Fruit fly (Drosophila melanogaster) whole organism, embryonic: Measurements from ENCODE around the gene CG5910.
A peak's percentile ranks its signal among the peaks of the same experiment; 100 is the strongest.

Source experiments
- Atf6 ChIP-seq: fragments of 200-800 bp; sonication (Bioruptor generic); IDR thresholded peaks from 2 replicates; pipeline ENCODE4 v1.3.6; 2022; ENCODE audit warnings: missing biosample characterization, missing genetic modification characterization
- B-H2 ChIP-seq: fragments of 200-800 bp; sonication (Bioruptor generic); optimal IDR thresholded peaks from 2 replicates; lab custom pipeline; 2018; ENCODE audit warnings: missing biosample characterization, mild to moderate bottlenecking, missing genetic modification characterization
- Bdp1 ChIP-seq: fragments of 200-800 bp; sonication (Bioruptor generic); optimal IDR thresholded peaks from 3 replicates; lab custom pipeline; 2016; ENCODE audit warnings: missing biosample characterization, missing genetic modification characterization
- C15 ChIP-seq: fragments of 200-800 bp; sonication (Bioruptor generic); IDR thresholded peaks from 3 replicates; pipeline ENCODE4 v1.3.6; 2022; ENCODE audit warnings: missing biosample characterization, missing genetic modification characterization
- CG12236 ChIP-seq: fragments of 200-800 bp; sonication (Bioruptor generic); optimal IDR thresholded peaks from 2 replicates; lab custom pipeline; 2016; ENCODE audit warnings: missing biosample characterization, missing genetic modification characterization
- CG12659 ChIP-seq: fragments of 200-800 bp; sonication (Bioruptor generic); optimal IDR thresholded peaks from 3 replicates; lab custom pipeline; 2017; ENCODE audit warnings: mild to moderate bottlenecking, missing biosample characterization, missing genetic modification reagents, missing genetic modification characterization
- CG15073 ChIP-seq: fragments of 200-800 bp; sonication (Bioruptor generic); optimal IDR thresholded peaks from 2 replicates; lab custom pipeline; 2016; ENCODE audit warnings: missing biosample characterization, missing genetic modification characterization
- CG17802 ChIP-seq: fragments of 200-800 bp; sonication (Bioruptor generic); optimal IDR thresholded peaks from 2 replicates; lab custom pipeline; 2018; ENCODE audit warnings: missing biosample characterization, mild to moderate bottlenecking, missing genetic modification characterization, moderate library complexity
- CG18262 ChIP-seq: fragments of 200-800 bp; optimal IDR thresholded peaks from 3 replicates; lab custom pipeline; 2019; ENCODE audit warnings: missing biosample characterization, mild to moderate bottlenecking, missing genetic modification characterization, moderate library complexity
- CG18764 ChIP-seq: fragments of 200-800 bp; sonication (Bioruptor generic); optimal IDR thresholded peaks from 3 replicates; lab custom pipeline; 2016; ENCODE audit warnings: missing biosample characterization, missing genetic modification characterization
- CG32532 ChIP-seq: fragments of 200-800 bp; sonication (Bioruptor generic); IDR thresholded peaks from 2 replicates; pipeline ENCODE4 v1.3.6; 2022; ENCODE audit warnings: missing biosample characterization, missing genetic modification characterization
- CG33557 ChIP-seq: fragments of 200-800 bp; sonication (Bioruptor generic); optimal IDR thresholded peaks from 2 replicates; lab custom pipeline; 2019; ENCODE audit warnings: missing biosample characterization, mild to moderate bottlenecking, missing genetic modification characterization, moderate library complexity
- CG4404 ChIP-seq: fragments of 200-800 bp; sonication (Bioruptor generic); IDR thresholded peaks from 2 replicates; pipeline ENCODE4 v1.3.6; 2022; ENCODE audit warnings: missing biosample characterization, missing genetic modification characterization
- CG4424 ChIP-seq: fragments of 200-800 bp; sonication (Bioruptor generic); optimal IDR thresholded peaks from 3 replicates; lab custom pipeline; 2016; ENCODE audit warnings: missing biosample characterization, missing genetic modification characterization
- CG6689 ChIP-seq: fragments of 200-800 bp; sonication (Bioruptor generic); IDR thresholded peaks from 2 replicates; pipeline ENCODE4 v1.3.6; 2022; ENCODE audit warnings: missing biosample characterization, missing genetic modification characterization
- CG6813 ChIP-seq: fragments of 200-800 bp; sonication (Bioruptor generic); optimal IDR thresholded peaks from 2 replicates; lab custom pipeline; 2017; ENCODE audit warnings: missing biosample characterization, missing genetic modification characterization, mild to moderate bottlenecking, moderate library complexity, missing genetic modification reagents
- CG7839 ChIP-seq: fragments of 200-800 bp; sonication (Bioruptor generic); optimal IDR thresholded peaks from 3 replicates; lab custom pipeline; 2018; ENCODE audit warnings: missing biosample characterization, mild to moderate bottlenecking, missing genetic modification characterization, moderate library complexity
- CG7963 ChIP-seq: fragments of 200-800 bp; sonication (Bioruptor generic); IDR thresholded peaks from 3 replicates; pipeline ENCODE4 v1.3.6; 2022; ENCODE audit warnings: missing biosample characterization, missing genetic modification characterization; ENCODE audit not compliant: partially characterized antibody
- CG8944 ChIP-seq: fragments of 200-800 bp; sonication (Bioruptor generic); optimal IDR thresholded peaks from 3 replicates; lab custom pipeline; 2016; ENCODE audit warnings: missing biosample characterization, missing genetic modification characterization
- Dll ChIP-seq: fragments of 200-800 bp; sonication (Bioruptor generic); IDR thresholded peaks from 4 replicates; pipeline ENCODE4 v1.3.6; 2022; ENCODE audit warnings: missing biosample characterization, missing genetic modification characterization; ENCODE audit not compliant: partially characterized antibody
- Eip74EF ChIP-seq, 2 experiments: fragments of 200-800 bp in 1 of 2; fragments of >200 bp in 1 of 2; sonication (Bioruptor generic) in 1 of 2; optimal IDR thresholded peaks; 2 replicates each; lab custom pipeline; 2017 to 2019; ENCODE audit warnings: missing biosample characterization in 2 of 2, missing genetic modification characterization in 2 of 2, mild to moderate bottlenecking in 1 of 2, moderate library complexity in 1 of 2
- Fer2 ChIP-seq: fragments of 200-800 bp; sonication (Bioruptor generic); optimal IDR thresholded peaks from 2 replicates; lab custom pipeline; 2018; ENCODE audit warnings: missing biosample characterization, mild to moderate bottlenecking, missing genetic modification characterization, moderate library complexity
- MESR4 ChIP-seq: fragments of 200-800 bp; sonication (Bioruptor generic); optimal IDR thresholded peaks from 2 replicates; lab custom pipeline; 2018; ENCODE audit warnings: missing biosample characterization, mild to moderate bottlenecking, missing genetic modification characterization, moderate library complexity
- NfI ChIP-seq: fragments of 200-800 bp; sonication (Bioruptor generic); optimal IDR thresholded peaks from 3 replicates; lab custom pipeline; 2018; ENCODE audit warnings: missing biosample characterization, mild to moderate bottlenecking, missing genetic modification characterization, moderate library complexity
- Opbp ChIP-seq: fragments of 200-800 bp; sonication (Bioruptor generic); IDR thresholded peaks from 3 replicates; pipeline ENCODE4 v1.3.6; 2022; ENCODE audit warnings: missing biosample characterization, missing genetic modification characterization; ENCODE audit not compliant: partially characterized antibody
- Taf1 ChIP-seq: fragments of 200-800 bp; sonication (Bioruptor generic); IDR thresholded peaks from 2 replicates; pipeline ENCODE4 v1.3.6; 2022; ENCODE audit warnings: missing biosample characterization, missing genetic modification characterization
- Vsx1 ChIP-seq: fragments of 200-800 bp; sonication (Bioruptor generic); optimal IDR thresholded peaks from 2 replicates; lab custom pipeline; 2017; ENCODE audit warnings: missing biosample characterization, mild to moderate bottlenecking, missing genetic modification characterization, missing genetic modification reagents
- YL-1 ChIP-seq: fragments of 200-800 bp; sonication (Bioruptor generic); optimal IDR thresholded peaks from 3 replicates; lab custom pipeline; 2017; ENCODE audit warnings: missing biosample characterization, mild to moderate bottlenecking, missing genetic modification characterization
- cwo ChIP-seq: fragments of 200-800 bp; sonication (Bioruptor generic); optimal IDR thresholded peaks from 3 replicates; lab custom pipeline; 2017; ENCODE audit warnings: missing biosample characterization, missing genetic modification characterization, mild to moderate bottlenecking, moderate library complexity, missing genetic modification reagents
- dati ChIP-seq: fragments of 200-800 bp; sonication (Bioruptor generic); IDR thresholded peaks from 2 replicates; pipeline ENCODE4 v1.3.6; 2022; ENCODE audit warnings: missing biosample characterization, missing genetic modification characterization
- emc ChIP-seq: fragments of 200-800 bp; sonication (Bioruptor generic); optimal IDR thresholded peaks from 2 replicates; lab custom pipeline; 2016; ENCODE audit warnings: missing biosample characterization, missing genetic modification characterization
- exex ChIP-seq: fragments of 200-800 bp; sonication (Bioruptor generic); optimal IDR thresholded peaks from 4 replicates; lab custom pipeline; 2018; ENCODE audit warnings: missing biosample characterization, mild to moderate bottlenecking, missing genetic modification characterization, moderate library complexity
- gsb ChIP-seq: fragments of 200-800 bp; sonication (Bioruptor generic); IDR thresholded peaks from 2 replicates; pipeline ENCODE4 v1.3.6; 2022; ENCODE audit warnings: missing biosample characterization, missing genetic modification characterization
- hbn ChIP-seq: fragments of 200-800 bp; sonication (Bioruptor generic); IDR thresholded peaks from 2 replicates; pipeline ENCODE4 v1.3.6; 2022; ENCODE audit warnings: missing biosample characterization, missing genetic modification characterization; ENCODE audit not compliant: partially characterized antibody
- lilli ChIP-seq: fragments of 200-800 bp; sonication (Bioruptor generic); optimal IDR thresholded peaks from 3 replicates; lab custom pipeline; 2016; ENCODE audit warnings: missing biosample characterization, missing genetic modification characterization
- nom ChIP-seq: fragments of 200-800 bp; sonication (Bioruptor generic); optimal IDR thresholded peaks from 2 replicates; lab custom pipeline; 2017; ENCODE audit warnings: missing biosample characterization, missing genetic modification characterization, mild to moderate bottlenecking, moderate library complexity, missing genetic modification reagents
- org-1 ChIP-seq: fragments of 200-800 bp; sonication (Bioruptor generic); optimal IDR thresholded peaks from 2 replicates; lab custom pipeline; 2017; ENCODE audit warnings: missing biosample characterization, missing genetic modification characterization
- p53 ChIP-seq: fragments of 200-800 bp; sonication (Bioruptor generic); optimal IDR thresholded peaks from 2 replicates; lab custom pipeline; 2016; ENCODE audit warnings: missing biosample characterization, missing genetic modification characterization
- pan ChIP-seq, 4 experiments: fragments of >200 bp in 3 of 4; fragments of 200-800 bp in 1 of 4; sonication (Bioruptor generic) in 1 of 4; optimal IDR thresholded peaks in 3 of 4; IDR thresholded peaks in 1 of 4; 2 replicates each; pipeline versions ENCODE4 v1.3.6 to Lab custom; 2017 to 2022; ENCODE audit warnings: missing biosample characterization in 2 of 4, missing genetic modification characterization in 2 of 4, mixed read lengths in 1 of 4
- repo ChIP-seq: fragments of 200-800 bp; sonication (Bioruptor generic); optimal IDR thresholded peaks from 2 replicates; lab custom pipeline; 2016; ENCODE audit warnings: missing biosample characterization, missing genetic modification characterization
- scrt ChIP-seq: fragments of 200-800 bp; sonication (Bioruptor generic); optimal IDR thresholded peaks from 2 replicates; lab custom pipeline; 2018; ENCODE audit warnings: missing biosample characterization, mild to moderate bottlenecking, missing genetic modification characterization, moderate library complexity
- seq ChIP-seq: fragments of 200-800 bp; sonication (Bioruptor generic); IDR thresholded peaks from 2 replicates; pipeline ENCODE4 v1.3.6; 2022; ENCODE audit warnings: missing biosample characterization, missing genetic modification characterization
- sqz ChIP-seq: fragments of 200-800 bp; sonication (Bioruptor generic); optimal IDR thresholded peaks from 3 replicates; lab custom pipeline; 2018; ENCODE audit warnings: missing biosample characterization, mild to moderate bottlenecking, missing genetic modification characterization
- ssp ChIP-seq: fragments of 200-800 bp; sonication (Bioruptor generic); IDR thresholded peaks from 2 replicates; pipeline ENCODE4 v1.3.6; 2022; ENCODE audit warnings: missing biosample characterization, missing genetic modification characterization
- tup ChIP-seq: fragments of 200-800 bp; sonication (Bioruptor generic); optimal IDR thresholded peaks from 2 replicates; lab custom pipeline; 2016; ENCODE audit warnings: missing biosample characterization, mild to moderate bottlenecking, missing genetic modification characterization, moderate library complexity
- unc-4 ChIP-seq: fragments of 200-800 bp; sonication (Bioruptor generic); IDR thresholded peaks from 2 replicates; pipeline ENCODE4 v1.3.6; 2022; ENCODE audit warnings: missing biosample characterization, missing genetic modification characterization; ENCODE audit not compliant: partially characterized antibody

The CG5910 gene

DNA sequence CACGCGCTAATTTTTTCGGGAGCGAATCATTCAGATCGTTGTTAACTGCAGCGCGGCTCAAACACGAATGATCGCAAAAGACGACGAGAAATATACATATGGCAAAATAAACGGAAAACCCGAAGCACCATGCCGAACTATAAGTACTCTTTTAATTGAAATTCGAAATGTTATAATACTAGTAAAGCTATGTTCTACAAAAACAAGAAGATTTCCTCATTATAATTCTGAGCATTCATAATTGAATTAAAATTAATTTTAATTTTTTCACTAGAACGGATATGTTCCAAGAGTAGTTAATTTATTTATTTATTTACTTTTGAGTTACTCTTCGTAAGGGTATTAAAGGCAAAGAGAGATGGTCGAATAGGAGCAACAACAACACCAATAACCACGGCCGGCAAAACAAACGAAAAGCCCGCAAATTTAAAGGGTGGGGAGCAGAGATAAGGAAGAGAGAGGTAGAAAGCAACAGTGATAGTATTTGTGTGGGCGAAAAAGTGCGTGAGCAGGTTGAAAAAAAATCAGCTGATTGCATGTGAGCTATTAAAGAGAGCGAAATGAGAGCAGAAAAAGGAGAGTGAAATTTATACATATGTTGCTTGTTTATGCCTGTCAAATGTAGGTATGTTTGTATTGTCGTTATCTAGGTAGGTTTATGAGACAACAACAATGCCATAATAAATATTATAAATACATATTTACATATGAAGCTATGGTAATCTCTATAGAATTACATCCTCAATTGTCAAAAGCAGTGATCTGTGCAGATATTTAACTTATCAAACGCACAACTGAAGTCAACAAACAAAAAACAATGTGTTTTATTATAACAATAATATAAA is 51.4 kb downstream of the CG5910 start (continued):
- peak; percentile 80 for TF ChIP-seq lilli (GFP tag; lab: Kevin White, UChicago)
- peak; percentile 53 for TF ChIP-seq Vsx1
- peak; percentile 69 for TF ChIP-seq CG12659 (GFP tag; lab: Kevin White, UChicago)
- TF ChIP-seq dati (GFP tag; lab: Robert Waterston, UW) = no peak
- TF ChIP-seq Fer2 (tag; lab: Kevin White, UChicago) = no peak
- no peak; the same call in none of the 2 replicates for TF ChIP-seq ssp
- TF ChIP-seq CG17802 (tag; lab: Kevin White, UChicago) = no peak
- peak; percentile 77 for TF ChIP-seq CG18262
- no peak for TF ChIP-seq Opbp (GFP tag; lab: Robert Waterston, UW)
- TF ChIP-seq Dll (GFP tag; lab: Robert Waterston, UW) = peak; percentile 55; the same call in 1 of the 4 replicates
- peak; percentile 50 for TF ChIP-seq CG4404 (GFP tag; lab: Robert Waterston, UW)
- peak; percentile 85 for TF ChIP-seq CG32532 (GFP tag; lab: Robert Waterston, UW)
- TF ChIP-seq nom (GFP tag; lab: Kevin White, UChicago) = peak; percentile 70
- TF ChIP-seq repo (GFP tag; lab: Kevin White, UChicago) = no peak
- TF ChIP-seq Eip74EF (GFP tag; optimal IDR thresholded peaks at IDR 0.05; lab: Kevin White, UChicago) = peak in 1 of 2 experiments; percentile 76
- peak; percentile 39 for TF ChIP-seq CG4424 (GFP tag; lab: Kevin White, UChicago)
- TF ChIP-seq exex (tag; lab: Kevin White, UChicago) = peak; percentile 32
- TF ChIP-seq sqz (GFP tag; lab: Kevin White, UChicago) = no peak
- peak; percentile 88 for TF ChIP-seq Atf6 (GFP tag; lab: Robert Waterston, UW)
- TF ChIP-seq seq = peak; percentile 66
- no peak for TF ChIP-seq hbn (GFP tag; lab: Robert Waterston, UW)
- TF ChIP-seq CG7839 (tag; lab: Kevin White, UChicago) = peak; percentile 86
- no peak for TF ChIP-seq MESR4 (GFP tag; lab: Kevin White, UChicago)
- peak; percentile 72 for TF ChIP-seq cwo
- peak; percentile 30 for TF ChIP-seq CG33557 (GFP tag; lab: Kevin White, UChicago)
- peak; percentile 58 for TF ChIP-seq org-1
- TF ChIP-seq YL-1 (GFP tag; lab: Kevin White, UChicago) = no peak
- TF ChIP-seq Taf1 (GFP tag; lab: Robert Waterston, UW) = peak; percentile 56; the same call in 1 of the 2 replicates
- no peak for TF ChIP-seq CG15073
- no peak for TF ChIP-seq unc-4 (GFP tag; lab: Robert Waterston, UW)
- no peak for TF ChIP-seq B-H2
- peak; percentile 13 for TF ChIP-seq CG8944 (GFP tag; lab: Kevin White, UChicago)
- peak; percentile 64 for TF ChIP-seq scrt (GFP tag; lab: Kevin White, UChicago)
- TF ChIP-seq pan (optimal IDR thresholded peaks at IDR 0.05; lab: Kevin White, UChicago) = no peak
- TF ChIP-seq pan (GFP tag; optimal IDR thresholded peaks at IDR 0.05 in 1 of 2, IDR thresholded peaks at IDR 0.05 in 1 of 2) = peak in 1 of 2 experiments; percentile 87
- TF ChIP-seq p53 (GFP tag; lab: Kevin White, UChicago) = no peak
- TF ChIP-seq emc = peak; percentile 7
- TF ChIP-seq tup = no peak
- TF ChIP-seq CG7963 (GFP tag; lab: Robert Waterston, UW) = no peak
- peak; percentile 81 for TF ChIP-seq CG6689 (GFP tag; lab: Robert Waterston, UW)
- peak; percentile 58 for TF ChIP-seq NfI (GFP tag; lab: Kevin White, UChicago)
- TF ChIP-seq C15 = 0 out of 3 replicates have a peak, but pooled peaks have one; percentile 39
- 0 out of 2 replicates have a peak, but pooled peaks have one; percentile 41 for TF ChIP-seq gsb (GFP tag; lab: Robert Waterston, UW)
- peak; percentile 57 for TF ChIP-seq CG6813 (GFP tag; lab: Kevin White, UChicago)
- no peak for TF ChIP-seq CG12236 (GFP tag; lab: Kevin White, UChicago)
- peak; percentile 2 for TF ChIP-seq CG18764 (GFP tag; lab: Kevin White, UChicago)
- peak; percentile 22 for TF ChIP-seq Bdp1
